Worm (Caenorhabditis elegans) whole organism, L4 larva: Measurements from ENCODE around the gene T16D1.1.

Source experiments
- ceh-82 ChIP-seq: sonication (generic microtip); optimal IDR thresholded peaks from 2 replicates; lab custom pipeline; 2017; ENCODE audit warnings: missing biosample characterization, missing genetic modification characterization
- egl-27 ChIP-seq: sonication (generic microtip); optimal IDR thresholded peaks from 3 replicates; lab custom pipeline; 2017; ENCODE audit warnings: missing biosample characterization, missing genetic modification reagents, missing genetic modification characterization
- hif-1 ChIP-seq, 2 experiments: sonication (generic microtip); optimal IDR thresholded peaks; 2 replicates each; lab custom pipeline; 2016 to 2017; ENCODE audit warnings: missing compliant biosample characterization in 2 of 2, missing genetic modification characterization in 2 of 2, missing genetic modification reagents in 2 of 2, missing genotype in 2 of 2, mild to moderate bottlenecking in 1 of 2
- hlh-30 ChIP-seq: sonication (generic microtip); optimal IDR thresholded peaks from 2 replicates; lab custom pipeline; 2017; ENCODE audit warnings: antibody characterized with exemption, mild to moderate bottlenecking, missing genetic modification characterization, missing compliant biosample characterization; ENCODE audit not compliant: insufficient read depth
- lin-39 ChIP-seq: fragments of 150-350 bp; optimal IDR thresholded peaks from 2 replicates; lab custom pipeline; 2014; ENCODE audit warnings: missing biosample characterization, missing genetic modification reagents, missing genetic modification characterization
- mdl-1 ChIP-seq, 2 experiments: fragments of 150-350 bp in 1 of 2; sonication (generic microtip) in 1 of 2; optimal IDR thresholded peaks; 2 replicates each; lab custom pipeline; 2014 to 2017; ENCODE audit warnings: missing biosample characterization in 2 of 2, missing genetic modification characterization in 2 of 2
- spr-1 ChIP-seq: sonication (generic microtip); optimal IDR thresholded peaks from 2 replicates; lab custom pipeline; 2016; ENCODE audit warnings: mild to moderate bottlenecking, missing genetic modification characterization, missing compliant biosample characterization
- unc-130 ChIP-seq: sonication (generic microtip); optimal IDR thresholded peaks from 2 replicates; lab custom pipeline; 2016; ENCODE audit warnings: missing genetic modification reagents, missing genetic modification characterization, missing compliant biosample characterization

DNA sequence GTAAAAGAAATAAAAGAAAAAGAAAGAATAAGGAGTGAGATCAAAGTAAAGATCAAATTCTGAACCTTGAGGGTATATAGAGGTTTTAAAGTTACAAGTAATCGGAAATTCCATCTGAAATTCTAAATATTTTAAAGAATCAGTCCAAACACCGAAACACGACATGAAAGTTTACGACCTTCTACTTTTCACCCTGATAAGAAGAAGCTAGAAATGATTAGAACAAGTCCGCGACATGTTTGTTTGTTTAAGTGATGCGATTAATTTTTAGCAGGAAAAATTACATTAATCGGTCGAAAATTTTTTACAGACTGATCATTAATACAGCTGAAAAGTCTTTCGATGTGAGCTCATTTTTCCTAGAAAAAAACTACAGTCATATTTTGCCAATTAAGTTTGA lies 23.2 kb upstream of the T16D1.1 start:
- TF ChIP-seq mdl-1 (tag; optimal IDR thresholded peaks at IDR 0.05; lab: Kevin White, UChicago) (no peak), hif-1 (tag; optimal IDR thresholded peaks at IDR 0.05; lab: Kevin White, UChicago) (no peak), unc-130 (GFP tag; lab: Kevin White, UChicago) (no peak), egl-27 (tag; lab: Kevin White, UChicago) (no peak), lin-39 (tag; lab: Kevin White, UChicago) (no peak), hlh-30 (tag; lab: Kevin White, UChicago) (no peak), spr-1 (tag; lab: Kevin White, UChicago) (no peak), ceh-82 (tag; lab: Kevin White, UChicago) (no peak)
